Fruit fly (Drosophila melanogaster): ENCODE data around the gene Reck.

Reck gene

dm6 chr3L:14956288-14957032 lies 57.4 kb downstream of the Reck start:
- no peak for TF ChIP-seq noc (tag; optimal IDR thresholded peaks at IDR 0.05)

dm6 chr3L:14952858-14953669 lies 60.8 kb downstream of the Reck start:
- no peak for TF ChIP-seq noc (tag; optimal IDR thresholded peaks at IDR 0.05)

All from whole organism, larva.